Worm (Caenorhabditis elegans): Measurements from ENCODE around the gene sre-33.

DNA sequence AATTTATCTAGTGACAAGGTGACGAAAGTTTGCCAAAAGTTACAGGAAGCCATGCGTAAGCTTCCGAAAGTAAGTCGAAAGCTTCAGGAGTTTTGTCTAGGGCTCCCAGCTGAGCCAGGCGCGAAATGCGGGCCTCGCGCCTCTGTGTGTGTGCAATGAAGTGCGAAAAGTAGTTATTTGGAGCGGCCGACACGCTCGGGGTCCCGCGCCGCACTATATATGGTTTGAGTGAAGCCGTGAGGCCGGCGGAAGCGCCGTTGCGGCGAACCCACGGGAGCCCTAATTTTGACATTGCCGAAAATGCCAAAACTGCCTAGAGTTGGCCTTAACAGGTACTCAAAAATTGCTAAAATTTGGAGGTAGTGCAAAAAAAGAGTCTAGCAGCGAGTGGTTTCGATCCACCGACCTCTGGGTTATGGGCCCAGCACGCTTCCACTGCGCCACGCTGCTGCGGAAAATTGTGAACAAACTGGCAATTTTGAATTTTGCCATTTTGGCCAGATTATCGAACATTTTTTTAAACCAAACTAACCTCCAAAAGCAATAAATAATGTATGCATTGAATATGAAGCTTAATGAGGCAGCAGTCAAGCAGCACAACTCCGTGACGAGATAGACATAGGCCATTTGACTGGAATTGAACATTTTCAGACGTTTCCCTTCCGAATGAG lies 17.8 kb upstream of the sre-33 start:
- TF ChIP-seq ekl-4 (GFP tag; IDR thresholded peaks at IDR 0.05) (no peak), ztf-26 (tag; optimal IDR thresholded peaks at IDR 0.05) (no peak), hsf-1 (GFP tag; IDR thresholded peaks at IDR 0.05) (no peak), F49E8.2 (tag; optimal IDR thresholded peaks at IDR 0.05; ENCODE audit: insufficient read depth) (no peak), ets-4 (GFP tag; optimal IDR thresholded peaks at IDR 0.05) (no peak)

Data from whole organism, young adult.